Worm (Caenorhabditis elegans) whole organism, mixed stage, embryonic: ENCODE data around the gene clec-206.

Experiments
- M03D4.4 ChIP-seq: sonication (generic microtip); optimal IDR thresholded peaks from 2 replicates; lab custom pipeline; 2017; ENCODE audit warnings: mild to moderate bottlenecking, missing genetic modification characterization, missing compliant biosample characterization
- bed-3 ChIP-seq: fragments of 200-800 bp; sonication (Bioruptor generic); optimal IDR thresholded peaks from 3 replicates; lab custom pipeline; 2018; ENCODE audit warnings: mild to moderate bottlenecking, missing genetic modification characterization, moderate library complexity, missing compliant biosample characterization
- blmp-1 ChIP-seq: fragments of 150-350 bp; optimal IDR thresholded peaks from 2 replicates; lab custom pipeline; 2014; ENCODE audit warnings: missing biosample characterization, missing genetic modification characterization
- ceh-39 ChIP-seq: fragments of 150-350 bp; optimal IDR thresholded peaks from 2 replicates; lab custom pipeline; 2014; ENCODE audit warnings: missing biosample characterization, missing genetic modification characterization
- ceh-43 ChIP-seq: fragments of 200-800 bp; sonication (Bioruptor generic); optimal IDR thresholded peaks from 2 replicates; lab custom pipeline; 2018; ENCODE audit warnings: mild to moderate bottlenecking, missing genetic modification characterization, moderate library complexity, missing compliant biosample characterization
- ceh-83 ChIP-seq: fragments of 200-800 bp; sonication (Bioruptor generic); optimal IDR thresholded peaks from 2 replicates; lab custom pipeline; 2018; ENCODE audit warnings: mild to moderate bottlenecking, missing genetic modification characterization, missing compliant biosample characterization
- ces-1 ChIP-seq: fragments of 150-350 bp; optimal IDR thresholded peaks from 2 replicates; lab custom pipeline; 2014; ENCODE audit warnings: missing biosample characterization, missing genetic modification reagents, missing genetic modification characterization
- cnd-1 ChIP-seq: fragments of 200-800 bp; sonication (Bioruptor generic); optimal IDR thresholded peaks from 2 replicates; lab custom pipeline; 2018; ENCODE audit warnings: mild to moderate bottlenecking, missing genetic modification characterization, missing compliant biosample characterization
- drap-1 ChIP-seq: fragments of 200-800 bp; sonication (Bioruptor generic); optimal IDR thresholded peaks from 3 replicates; lab custom pipeline; 2018; ENCODE audit warnings: mild to moderate bottlenecking, missing genetic modification characterization, missing compliant biosample characterization
- elt-1 ChIP-seq: sonication (generic microtip); optimal IDR thresholded peaks from 2 replicates; lab custom pipeline; 2017; ENCODE audit warnings: missing genetic modification characterization, mild to moderate bottlenecking, missing compliant biosample characterization, antibody characterized with exemption, moderate library complexity, borderline replicate concordance; ENCODE audit not compliant: insufficient read depth
- elt-3 ChIP-seq: fragments of 150-350 bp; optimal IDR thresholded peaks from 2 replicates; lab custom pipeline; 2014; ENCODE audit warnings: missing biosample characterization, missing genetic modification characterization
- flh-1 ChIP-seq: fragments of 200-800 bp; sonication (Bioruptor generic); optimal IDR thresholded peaks from 2 replicates; lab custom pipeline; 2018; ENCODE audit warnings: mild to moderate bottlenecking, missing genetic modification characterization, moderate library complexity, missing compliant biosample characterization
- ham-2 ChIP-seq: fragments of 200-800 bp; sonication (Bioruptor generic); optimal IDR thresholded peaks from 2 replicates; lab custom pipeline; 2018; ENCODE audit warnings: mild to moderate bottlenecking, missing genetic modification characterization, missing compliant biosample characterization
- hlh-1 ChIP-seq: fragments of 150-350 bp; optimal IDR thresholded peaks from 2 replicates; lab custom pipeline; 2014; ENCODE audit warnings: missing biosample characterization, missing genetic modification reagents, missing genetic modification characterization
- lin-32 ChIP-seq: fragments of 200-800 bp; sonication (Bioruptor generic); optimal IDR thresholded peaks from 2 replicates; lab custom pipeline; 2018; ENCODE audit warnings: mild to moderate bottlenecking, missing genetic modification characterization, missing compliant biosample characterization
- lsy-2 ChIP-seq: fragments of 150-350 bp; optimal IDR thresholded peaks from 2 replicates; lab custom pipeline; 2014; ENCODE audit warnings: missing biosample characterization, missing genetic modification characterization
- mab-5 ChIP-seq: fragments of 150-350 bp; optimal IDR thresholded peaks from 2 replicates; lab custom pipeline; 2014; ENCODE audit warnings: missing biosample characterization, missing genetic modification characterization
- mep-1 ChIP-seq: fragments of 150-350 bp; optimal IDR thresholded peaks from 2 replicates; lab custom pipeline; 2017; ENCODE audit warnings: missing biosample characterization, missing genetic modification reagents, missing genetic modification characterization, inconsistent platforms
- mls-2 ChIP-seq: sonication (generic microtip); optimal IDR thresholded peaks from 2 replicates; lab custom pipeline; 2016; ENCODE audit warnings: mild to moderate bottlenecking, missing genetic modification characterization, moderate library complexity, missing compliant biosample characterization
- nhr-12 ChIP-seq: fragments of 150-350 bp; optimal IDR thresholded peaks from 2 replicates; lab custom pipeline; 2014; ENCODE audit warnings: missing biosample characterization, missing genetic modification characterization
- nhr-2 ChIP-seq: fragments of 150-350 bp; optimal IDR thresholded peaks from 2 replicates; lab custom pipeline; 2014; ENCODE audit warnings: missing biosample characterization, missing genetic modification characterization
- nhr-237 ChIP-seq: fragments of 150-350 bp; optimal IDR thresholded peaks from 2 replicates; lab custom pipeline; 2014; ENCODE audit warnings: missing biosample characterization, missing genetic modification characterization
- nhr-28 ChIP-seq: fragments of 150-350 bp; optimal IDR thresholded peaks from 2 replicates; lab custom pipeline; 2014; ENCODE audit warnings: missing biosample characterization, missing genetic modification characterization
- pha-4 ChIP-seq: fragments of 150-350 bp; optimal IDR thresholded peaks from 2 replicates; lab custom pipeline; 2018; ENCODE audit warnings: missing biosample characterization, missing genetic modification reagents, missing genetic modification characterization
- sem-2 ChIP-seq: fragments of 200-800 bp; sonication (Bioruptor generic); optimal IDR thresholded peaks from 2 replicates; lab custom pipeline; 2018; ENCODE audit warnings: mild to moderate bottlenecking, missing genetic modification characterization, missing compliant biosample characterization
- snpc-4 ChIP-seq: fragments of 150-350 bp; optimal IDR thresholded peaks from 2 replicates; lab custom pipeline; 2014; ENCODE audit warnings: missing biosample characterization, missing genetic modification characterization
- tbx-8 ChIP-seq: fragments of 200-800 bp; sonication (Bioruptor generic); optimal IDR thresholded peaks from 2 replicates; lab custom pipeline; 2018; ENCODE audit warnings: mild to moderate bottlenecking, missing genetic modification characterization, moderate library complexity, missing compliant biosample characterization
- unc-120 ChIP-seq: sonication (generic microtip); optimal IDR thresholded peaks from 2 replicates; lab custom pipeline; 2017; ENCODE audit warnings: missing genetic modification characterization, missing compliant biosample characterization; ENCODE audit not compliant: poor library complexity, severe bottlenecking
- unc-62 ChIP-seq: fragments of 150-350 bp; optimal IDR thresholded peaks from 2 replicates; lab custom pipeline; 2014; ENCODE audit warnings: missing biosample characterization, missing genetic modification reagents, missing genetic modification characterization
- zip-8 ChIP-seq: fragments of 150-350 bp; optimal IDR thresholded peaks from 2 replicates; lab custom pipeline; 2014; ENCODE audit warnings: missing biosample characterization, missing genetic modification characterization
- ztf-11 ChIP-seq: fragments of 150-350 bp; optimal IDR thresholded peaks from 2 replicates; lab custom pipeline; 2014; ENCODE audit warnings: missing biosample characterization, missing genetic modification characterization

Gene clec-206

ce11 chrV:2004229-2004628 is at the start of gene clec-206:
clec-206 (minus strand) TSS chrV:2004329.
- TF ChIP-seq bed-3 (GFP tag; lab: Kevin White, UChicago) (no peak), nhr-12 (tag; lab: Kevin White, UChicago) (no peak), hlh-1 (no peak), nhr-28 (tag; lab: Kevin White, UChicago) (no peak), sem-2 (GFP tag; lab: Kevin White, UChicago) (no peak), nhr-237 (tag; lab: Kevin White, UChicago) (no peak), drap-1 (GFP tag; lab: Kevin White, UChicago) (no peak), blmp-1 (tag; lab: Kevin White, UChicago) (no peak), lsy-2 (no peak)

DNA sequence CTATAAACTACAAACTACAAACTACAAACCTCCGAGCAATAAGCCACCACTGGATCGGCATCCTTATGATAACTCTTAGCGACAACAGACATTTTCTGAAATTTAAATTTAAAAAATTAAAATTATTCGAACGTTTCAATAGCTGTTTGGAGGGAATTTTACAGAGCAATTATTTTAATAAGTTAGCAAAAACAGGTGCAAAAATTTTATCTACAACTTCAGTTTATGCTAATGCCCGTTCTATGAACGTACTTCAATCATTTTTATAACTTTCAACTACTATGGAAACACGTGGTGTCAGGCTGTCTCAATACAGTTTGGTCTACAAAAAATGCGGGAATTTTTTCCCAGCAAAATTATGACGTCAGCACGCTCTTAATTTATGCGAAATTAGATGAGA is 49.4 kb upstream of the clec-206 start, which contains the start of gene comt-5:
Gene comt-5 (minus strand): TSS at position 101 of the 400 bp plus-strand sequence.
- TF ChIP-seq snpc-4 (tag; lab: Kevin White, UChicago) (no peak), flh-1 (GFP tag; lab: Kevin White, UChicago) (no peak), nhr-28 (tag; lab: Kevin White, UChicago) (no peak), tbx-8 (no peak), nhr-237 (tag; lab: Kevin White, UChicago) (no peak), mep-1 (tag; lab: Kevin White, UChicago) (no peak), unc-62 (GFP tag; lab: Kevin White, UChicago) (no peak), lin-32 (GFP tag; lab: Kevin White, UChicago) (no peak), ceh-39 (tag; lab: Kevin White, UChicago) (no peak), M03D4.4 (tag; lab: Kevin White, UChicago) (no peak)

- TF ChIP-seq unc-120 (tag; lab: Kevin White, UChicago) (no peak), mab-5 (tag; lab: Kevin White, UChicago) (no peak), mls-2 (no peak), ces-1 (GFP tag; lab: Kevin White, UChicago) (no peak), sem-2 (GFP tag; lab: Kevin White, UChicago) (no peak), ceh-83 (GFP tag; lab: Kevin White, UChicago) (no peak), cnd-1 (tag; lab: Kevin White, UChicago) (no peak), ceh-43 (GFP tag; lab: Kevin White, UChicago) (no peak), flh-1 (GFP tag; lab: Kevin White, UChicago) (no peak), elt-1 (tag; lab: Kevin White, UChicago) (no peak), snpc-4 (tag; lab: Kevin White, UChicago) (no peak), lsy-2 (no peak), zip-8 (no peak), pha-4 (no peak), nhr-12 (tag; lab: Kevin White, UChicago) (no peak)
- TF ChIP-seq, all 35 proteins: peak for 0
Observed at ce11 chrV:2051507-2051906, 47.4 kb upstream of the clec-206 start, which contains the start of gene Y40B10A.11. Y40B10A.11 (minus strand) TSS chrV:2051607.

- TF ChIP-seq nhr-2 (tag; lab: Kevin White, UChicago) (no peak), M03D4.4 (tag; lab: Kevin White, UChicago) (no peak), blmp-1 (tag; lab: Kevin White, UChicago) (no peak), drap-1 (GFP tag; lab: Kevin White, UChicago) (no peak), zip-8 (no peak), snpc-4 (tag; lab: Kevin White, UChicago) (no peak), elt-3 (tag; lab: Kevin White, UChicago) (no peak), ces-1 (GFP tag; lab: Kevin White, UChicago) (no peak), ztf-11 (no peak), sem-2 (GFP tag; lab: Kevin White, UChicago) (no peak), bed-3 (GFP tag; lab: Kevin White, UChicago) (no peak), ham-2 (GFP tag; lab: Kevin White, UChicago) (no peak)
Observed at ce11 chrV:2050790-2051189, 46.7 kb upstream of the clec-206 start.

DNA sequence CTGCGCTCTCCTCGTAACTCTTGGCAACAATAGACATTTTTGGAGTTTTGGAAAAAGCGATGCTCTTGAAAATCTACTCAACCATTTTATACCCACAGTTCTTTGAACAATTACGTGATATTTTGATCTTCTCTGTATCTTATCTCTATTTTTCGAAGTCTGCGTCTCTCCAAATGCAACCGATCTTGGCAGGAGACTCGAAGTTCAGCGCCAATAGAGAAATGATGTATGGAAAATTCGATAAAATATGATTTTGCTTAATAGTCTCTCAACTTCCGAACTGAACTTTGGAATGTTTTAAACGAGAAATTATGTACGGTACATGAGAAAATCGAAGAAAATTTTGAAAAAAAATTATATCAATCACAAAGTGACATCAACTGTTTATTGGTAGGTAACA is 46.0 kb upstream of the clec-206 start, which contains the start of gene comt-4:
Gene comt-4 (minus strand): TSS at position 50 of the 400 bp plus-strand sequence.
- TF ChIP-seq nhr-12 (tag; lab: Kevin White, UChicago) (no peak), unc-120 (tag; lab: Kevin White, UChicago) (no peak), ztf-11 (no peak), ceh-43 (GFP tag; lab: Kevin White, UChicago) (no peak), ham-2 (GFP tag; lab: Kevin White, UChicago) (no peak)
